Worm (Caenorhabditis elegans) whole organism, young adult: Measurements from ENCODE around the gene srw-97.
A peak's percentile ranks its signal among the peaks of the same experiment; 100 is the strongest.
"Not testable (repeated sequence)": the region's sequence is repeated elsewhere in the genome, so short reads cannot be mapped to it uniquely, and the experiment has no call there.

Experiments used
- B0019.2 ChIP-seq: fragments of 200-800 bp; sonication (Bioruptor generic); conservative IDR thresholded peaks from 2 replicates; pipeline ENCODE4 v1.3.6; 2022; ENCODE audit warnings: missing genetic modification reagents, missing genetic modification characterization, missing compliant biosample characterization
- C06A6.2 ChIP-seq: fragments of 200-800 bp; sonication (Bioruptor generic); conservative IDR thresholded peaks from 2 replicates; pipeline ENCODE4 v1.3.6; 2022; ENCODE audit warnings: missing genetic modification characterization, missing compliant biosample characterization
- F22D6.2 ChIP-seq: sonication (generic microtip); optimal IDR thresholded peaks from 2 replicates; lab custom pipeline; 2016; ENCODE audit warnings: mild to moderate bottlenecking, missing genetic modification characterization, missing compliant biosample characterization
- F37B4.10 ChIP-seq: fragments of 200-800 bp; sonication (Bioruptor generic); IDR thresholded peaks from 2 replicates; pipeline ENCODE4 v1.3.6; 2022; ENCODE audit warnings: missing genetic modification characterization, missing compliant biosample characterization
- F57C9.4 ChIP-seq: sonication (generic microtip); optimal IDR thresholded peaks from 2 replicates; lab custom pipeline; 2017; ENCODE audit warnings: mild to moderate bottlenecking, missing genetic modification characterization, missing compliant biosample characterization
- T26A5.8 ChIP-seq: sonication (generic microtip); optimal IDR thresholded peaks from 2 replicates; lab custom pipeline; 2016; ENCODE audit warnings: missing genetic modification characterization, missing compliant biosample characterization
- Y53F4B.3 ChIP-seq: fragments of 200-800 bp; sonication (Bioruptor generic); IDR thresholded peaks from 2 replicates; pipeline ENCODE4 v1.3.6; 2022; ENCODE audit warnings: missing genetic modification reagents, missing genetic modification characterization, missing compliant biosample characterization
- Y53G8AR.9 ChIP-seq: fragments of 200-800 bp; sonication (Bioruptor generic); conservative IDR thresholded peaks from 2 replicates; pipeline ENCODE4 v1.3.6; 2022; ENCODE audit warnings: missing genetic modification reagents, missing genetic modification characterization, missing compliant biosample characterization
- Y67H2A.10 ChIP-seq: fragments of 200-800 bp; sonication (Bioruptor generic); conservative IDR thresholded peaks from 2 replicates; pipeline ENCODE4 v1.3.6; 2022; ENCODE audit warnings: missing genetic modification reagents, missing genetic modification characterization, missing compliant biosample characterization
- Y79H2A.3 ChIP-seq: fragments of 200-800 bp; sonication (Bioruptor generic); conservative IDR thresholded peaks from 2 replicates; pipeline ENCODE4 v1.3.6; 2022; ENCODE audit warnings: missing genetic modification reagents, missing genetic modification characterization, missing compliant biosample characterization
- ama-1 ChIP-seq, 3 experiments: fragments of 150-350 bp in 1 of 3; sonication (generic microtip) in 2 of 3; optimal IDR thresholded peaks; 2 replicates each; lab custom pipeline; 2014 to 2018; ENCODE audit warnings: missing biosample characterization in 2 of 3, missing genetic modification characterization in 2 of 3, missing genetic modification reagents in 2 of 3
- aptf-2 ChIP-seq: fragments of 200-800 bp; sonication (Bioruptor generic); conservative IDR thresholded peaks from 2 replicates; pipeline ENCODE4 v1.3.6; 2022; ENCODE audit warnings: missing genetic modification reagents, missing genetic modification characterization, missing compliant biosample characterization
- aptf-3 ChIP-seq: fragments of 200-800 bp; sonication (Bioruptor generic); IDR thresholded peaks from 2 replicates; pipeline ENCODE4 v1.3.6; 2022; ENCODE audit warnings: missing genetic modification characterization, missing compliant biosample characterization
- attf-6 ChIP-seq: fragments of 200-800 bp; sonication (Bioruptor generic); IDR thresholded peaks from 2 replicates; pipeline ENCODE4 v1.3.6; 2022; ENCODE audit warnings: missing genetic modification reagents, missing genetic modification characterization, missing compliant biosample characterization
- ccch-3 ChIP-seq: fragments of 200-800 bp; sonication (Bioruptor generic); optimal IDR thresholded peaks from 2 replicates; lab custom pipeline; 2018; ENCODE audit warnings: mild to moderate bottlenecking, missing genetic modification characterization, missing compliant biosample characterization
- ceh-40 ChIP-seq: fragments of 200-800 bp; sonication (Bioruptor generic); IDR thresholded peaks from 2 replicates; pipeline ENCODE4 v1.3.6; 2022; ENCODE audit warnings: missing genetic modification characterization, missing compliant biosample characterization
- gei-17 ChIP-seq: fragments of 200-800 bp; sonication (Bioruptor generic); optimal IDR thresholded peaks from 2 replicates; lab custom pipeline; 2018; ENCODE audit warnings: mild to moderate bottlenecking, missing genetic modification characterization, missing compliant biosample characterization
- hrde-1 ChIP-seq: sonication (generic microtip); optimal IDR thresholded peaks from 2 replicates; lab custom pipeline; 2016; ENCODE audit warnings: missing genetic modification characterization, mild to moderate bottlenecking, missing compliant biosample characterization, moderate library complexity, missing genotype, missing genetic modification reagents, borderline replicate concordance
- lag-1 ChIP-seq: fragments of 200-800 bp; sonication (Bioruptor generic); IDR thresholded peaks from 2 replicates; pipeline ENCODE4 v1.3.6; 2022; ENCODE audit warnings: missing genetic modification reagents, missing genetic modification characterization, missing compliant biosample characterization
- madf-10 ChIP-seq: sonication (generic microtip); optimal IDR thresholded peaks from 2 replicates; lab custom pipeline; 2016; ENCODE audit warnings: mild to moderate bottlenecking, missing genetic modification characterization, missing compliant biosample characterization
- madf-3 ChIP-seq: fragments of 200-800 bp; sonication (Bioruptor generic); IDR thresholded peaks from 2 replicates; pipeline ENCODE4 v1.3.6; 2022; ENCODE audit warnings: missing genetic modification reagents, missing genetic modification characterization, missing compliant biosample characterization
- madf-8 ChIP-seq: fragments of 200-800 bp; sonication (Bioruptor generic); conservative IDR thresholded peaks from 2 replicates; pipeline ENCODE4 v1.3.6; 2022; ENCODE audit warnings: missing genetic modification reagents, missing genetic modification characterization, missing compliant biosample characterization
- mel-28 ChIP-seq: sonication (generic microtip); optimal IDR thresholded peaks from 2 replicates; lab custom pipeline; 2016; ENCODE audit warnings: borderline replicate concordance, mild to moderate bottlenecking, missing genetic modification characterization, missing compliant biosample characterization
- mxl-1 ChIP-seq: sonication (generic microtip); optimal IDR thresholded peaks from 2 replicates; lab custom pipeline; 2016; ENCODE audit warnings: missing genetic modification characterization, missing compliant biosample characterization
- nfya-1 ChIP-seq: sonication (generic microtip); optimal IDR thresholded peaks from 2 replicates; lab custom pipeline; 2017; ENCODE audit warnings: antibody characterized with exemption, missing compliant biosample characterization, missing genetic modification characterization, borderline replicate concordance; ENCODE audit not compliant: insufficient read depth
- nhr-80 ChIP-seq: sonication (generic microtip); optimal IDR thresholded peaks from 2 replicates; lab custom pipeline; 2016; ENCODE audit warnings: missing genetic modification characterization, missing compliant biosample characterization
- pha-4 ChIP-seq: fragments of 150-350 bp; sonication (generic microtip); optimal IDR thresholded peaks from 2 replicates; lab custom pipeline; 2014; ENCODE audit warnings: missing biosample characterization, missing genetic modification reagents, missing genetic modification characterization
- rec-8 ChIP-seq, 2 experiments: sonication (generic microtip); optimal IDR thresholded peaks; 2 replicates each; lab custom pipeline; 2016; ENCODE audit warnings: mild to moderate bottlenecking in 2 of 2, missing genetic modification characterization in 2 of 2, missing genetic modification reagents in 2 of 2, missing genotype in 2 of 2, missing biosample characterization in 1 of 2, missing compliant biosample characterization in 1 of 2, moderate library complexity in 1 of 2
- rpc-1 ChIP-seq, 2 experiments: fragments of 150-350 bp in 1 of 2; sonication (generic microtip) in 1 of 2; optimal IDR thresholded peaks; 2 replicates each; lab custom pipeline; 2014 to 2018; ENCODE audit warnings: missing biosample characterization in 1 of 2, missing genetic modification characterization in 1 of 2, missing genetic modification reagents in 1 of 2, missing genotype in 1 of 2
- snpc-1.3 ChIP-seq: sonication (generic microtip); optimal IDR thresholded peaks from 2 replicates; lab custom pipeline; 2017; ENCODE audit warnings: missing genetic modification characterization, mild to moderate bottlenecking, missing compliant biosample characterization, antibody characterized with exemption, moderate library complexity, missing genotype, missing genetic modification reagents; ENCODE audit not compliant: insufficient read depth
- tlf-1 ChIP-seq: fragments of 200-800 bp; sonication (Bioruptor generic); optimal IDR thresholded peaks from 2 replicates; lab custom pipeline; 2018; ENCODE audit warnings: mild to moderate bottlenecking, missing genetic modification characterization, missing compliant biosample characterization
- xnd-1 ChIP-seq: sonication (generic microtip); optimal IDR thresholded peaks from 2 replicates; lab custom pipeline; 2016; ENCODE audit warnings: missing genotype, missing genetic modification reagents, missing genetic modification characterization, missing compliant biosample characterization
- zfh-2 ChIP-seq: fragments of 200-800 bp; sonication (Bioruptor generic); conservative IDR thresholded peaks from 2 replicates; pipeline ENCODE4 v1.3.6; 2022; ENCODE audit warnings: missing genetic modification reagents, missing genetic modification characterization, missing compliant biosample characterization

Gene srw-97

ce11 chrII:1646199-1646598 lies 22.6 kb downstream of the srw-97 start, which contains the start of gene ZC204.17:
Gene ZC204.17 (minus strand): TSS chrII:1646299.
- TF ChIP-seq madf-8 (no peak), Y67H2A.10 (GFP tag; lab: Robert Waterston, UW) (no peak), Y53G8AR.9 (GFP tag; lab: Robert Waterston, UW) (no peak), snpc-1.3 (no peak), ceh-40 (GFP tag; lab: Robert Waterston, UW) (no peak), F37B4.10 (GFP tag; lab: Robert Waterston, UW) (no peak), rec-8 (tag; optimal IDR thresholded peaks at IDR 0.05; lab: Kevin White, UChicago) (no peak), aptf-3 (GFP tag; lab: Robert Waterston, UW) (no peak), F22D6.2 (no peak), C06A6.2 (GFP tag; lab: Robert Waterston, UW) (no peak), ccch-3 (no peak), nfya-1 (tag; lab: Kevin White, UChicago) (no peak), Y53F4B.3 (no peak), gei-17 (GFP tag; lab: Kevin White, UChicago) (no peak)

ce11 chrII:1644777-1645348 lies 23.9 kb downstream of the srw-97 start, which contains the start of gene ZC204.6:
Gene ZC204.6 (minus strand): TSS chrII:1644827.
- TF ChIP-seq C06A6.2 (GFP tag; lab: Robert Waterston, UW) = no peak
- no peak for TF ChIP-seq aptf-2 (GFP tag; lab: Robert Waterston, UW)
- TF ChIP-seq zfh-2 (GFP tag; lab: Robert Waterston, UW) = peak; percentile 84
- TF ChIP-seq ama-1 (optimal IDR thresholded peaks at IDR 0.05; lab: Kevin White, UChicago) = no peak
- TF ChIP-seq ama-1 (GFP tag; optimal IDR thresholded peaks at IDR 0.05; lab: Kevin White, UChicago) = no peak

ce11 chrII:1640496-1640895 lies 28.3 kb downstream of the srw-97 start, which contains the start of gene srh-72:
Gene srh-72 (minus strand): TSS chrII:1640596.
- no peak for TF ChIP-seq F57C9.4 (tag; lab: Kevin White, UChicago)
- no peak for TF ChIP-seq mel-28 (tag; lab: Kevin White, UChicago)
- no peak for TF ChIP-seq xnd-1 (tag; lab: Kevin White, UChicago)
- no peak for TF ChIP-seq nhr-80 (tag; lab: Kevin White, UChicago)
- no peak for TF ChIP-seq T26A5.8
- no peak for TF ChIP-seq Y79H2A.3 (GFP tag; lab: Robert Waterston, UW)
- TF ChIP-seq madf-3 (GFP tag; lab: Robert Waterston, UW) = no peak
- TF ChIP-seq madf-10 (tag; lab: Kevin White, UChicago) = no peak
- no peak for TF ChIP-seq pha-4 (tag; lab: Kevin White, UChicago)
- TF ChIP-seq rpc-1 (optimal IDR thresholded peaks at IDR 0.05; lab: Kevin White, UChicago) = no peak
- TF ChIP-seq rpc-1 (tag; optimal IDR thresholded peaks at IDR 0.05; lab: Kevin White, UChicago) = no peak
- no peak for TF ChIP-seq hrde-1
- no peak for TF ChIP-seq tlf-1
- TF ChIP-seq attf-6 (GFP tag; lab: Robert Waterston, UW) = no peak

ce11 chrII:1636392-1636791 lies 32.4 kb downstream of the srw-97 start, which contains the start of gene srg-20:
Gene srg-20 (plus strand): TSS chrII:1636692.
- TF ChIP-seq mxl-1; lag-1 (GFP tag; lab: Robert Waterston, UW); B0019.2 (GFP tag; lab: Robert Waterston, UW): not testable (repeated sequence)
